Worm (Caenorhabditis elegans) whole organism, young adult: ENCODE data around the gene lsm-1.

Experiments used
- B0019.2 ChIP-seq: fragments of 200-800 bp; sonication (Bioruptor generic); conservative IDR thresholded peaks from 2 replicates; pipeline ENCODE4 v1.3.6; 2022; ENCODE audit warnings: missing genetic modification reagents, missing genetic modification characterization, missing compliant biosample characterization
- B0261.1 ChIP-seq: sonication (generic microtip); optimal IDR thresholded peaks from 2 replicates; lab custom pipeline; 2016; ENCODE audit warnings: mild to moderate bottlenecking, missing genetic modification characterization, moderate library complexity, missing compliant biosample characterization
- B0336.3 ChIP-seq: fragments of 200-800 bp; sonication (Bioruptor generic); IDR thresholded peaks from 2 replicates; pipeline ENCODE4 v1.3.6; 2022; ENCODE audit warnings: missing genetic modification characterization, missing compliant biosample characterization
- C17E4.6 ChIP-seq: fragments of 200-800 bp; sonication (Bioruptor generic); IDR thresholded peaks from 2 replicates; pipeline ENCODE4 v1.3.6; 2022; ENCODE audit warnings: missing genetic modification reagents, missing genetic modification characterization, missing compliant biosample characterization
- D2030.7 ChIP-seq: fragments of 200-800 bp; sonication (Bioruptor generic); IDR thresholded peaks from 2 replicates; pipeline ENCODE4 v1.3.6; 2022; ENCODE audit warnings: missing genetic modification reagents, missing genetic modification characterization, missing compliant biosample characterization
- F55B11.4 ChIP-seq: sonication (generic microtip); optimal IDR thresholded peaks from 2 replicates; lab custom pipeline; 2016; ENCODE audit warnings: missing compliant biosample characterization, missing genetic modification characterization, borderline replicate concordance; ENCODE audit not compliant: insufficient read depth
- F57C9.4 ChIP-seq: sonication (generic microtip); optimal IDR thresholded peaks from 2 replicates; lab custom pipeline; 2017; ENCODE audit warnings: mild to moderate bottlenecking, missing genetic modification characterization, missing compliant biosample characterization
- T26A5.8 ChIP-seq: sonication (generic microtip); optimal IDR thresholded peaks from 2 replicates; lab custom pipeline; 2016; ENCODE audit warnings: missing genetic modification characterization, missing compliant biosample characterization
- Y53G8AR.9 ChIP-seq: fragments of 200-800 bp; sonication (Bioruptor generic); conservative IDR thresholded peaks from 2 replicates; pipeline ENCODE4 v1.3.6; 2022; ENCODE audit warnings: missing genetic modification reagents, missing genetic modification characterization, missing compliant biosample characterization
- Y79H2A.3 ChIP-seq: fragments of 200-800 bp; sonication (Bioruptor generic); conservative IDR thresholded peaks from 2 replicates; pipeline ENCODE4 v1.3.6; 2022; ENCODE audit warnings: missing genetic modification reagents, missing genetic modification characterization, missing compliant biosample characterization
- ZK185.1 ChIP-seq: sonication (generic microtip); optimal IDR thresholded peaks from 2 replicates; lab custom pipeline; 2016; ENCODE audit warnings: mild to moderate bottlenecking, missing genetic modification characterization, missing compliant biosample characterization; ENCODE audit not compliant: poor library complexity, severe bottlenecking
- aptf-2 ChIP-seq: fragments of 200-800 bp; sonication (Bioruptor generic); conservative IDR thresholded peaks from 2 replicates; pipeline ENCODE4 v1.3.6; 2022; ENCODE audit warnings: missing genetic modification reagents, missing genetic modification characterization, missing compliant biosample characterization
- atf-7 ChIP-seq: sonication (generic microtip); optimal IDR thresholded peaks from 2 replicates; lab custom pipeline; 2017; ENCODE audit warnings: mild to moderate bottlenecking, missing genetic modification characterization, missing compliant biosample characterization
- attf-3 ChIP-seq: fragments of 200-800 bp; sonication (Bioruptor generic); conservative IDR thresholded peaks from 2 replicates; pipeline ENCODE4 v1.3.6; 2022; ENCODE audit warnings: missing genetic modification reagents, missing genetic modification characterization, missing compliant biosample characterization
- attf-5 ChIP-seq: fragments of 200-800 bp; sonication (Bioruptor generic); optimal IDR thresholded peaks from 2 replicates; lab custom pipeline; 2018; ENCODE audit warnings: mild to moderate bottlenecking, missing genetic modification characterization, missing compliant biosample characterization
- bed-1 ChIP-seq: fragments of 200-800 bp; sonication (Bioruptor generic); IDR thresholded peaks from 2 replicates; pipeline ENCODE4 v1.3.6; 2022; ENCODE audit warnings: missing genetic modification reagents, missing genetic modification characterization, missing compliant biosample characterization
- ceh-100 ChIP-seq: fragments of 200-800 bp; sonication (Bioruptor generic); IDR thresholded peaks from 2 replicates; pipeline ENCODE4 v1.3.6; 2022; ENCODE audit warnings: missing genetic modification reagents, missing genetic modification characterization, missing compliant biosample characterization
- ceh-91 ChIP-seq: fragments of 200-800 bp; sonication (Bioruptor generic); IDR thresholded peaks from 2 replicates; pipeline ENCODE4 v1.3.6; 2022; ENCODE audit warnings: missing genetic modification reagents, missing genetic modification characterization, missing compliant biosample characterization
- dpl-1 ChIP-seq: fragments of 150-350 bp; optimal IDR thresholded peaks from 2 replicates; lab custom pipeline; 2014; ENCODE audit warnings: missing biosample characterization, missing genetic modification reagents, missing genetic modification characterization
- egrh-3 ChIP-seq: fragments of 200-800 bp; sonication (Bioruptor generic); IDR thresholded peaks from 2 replicates; pipeline ENCODE4 v1.3.6; 2022; ENCODE audit warnings: missing genetic modification reagents, missing genetic modification characterization, missing compliant biosample characterization
- ekl-4 ChIP-seq: fragments of 200-800 bp; sonication (Bioruptor generic); IDR thresholded peaks from 2 replicates; pipeline ENCODE4 v1.3.6; 2022; ENCODE audit warnings: missing genetic modification reagents, missing genetic modification characterization, missing compliant biosample characterization
- ets-4 ChIP-seq: fragments of 200-800 bp; sonication (Bioruptor generic); optimal IDR thresholded peaks from 2 replicates; lab custom pipeline; 2018; ENCODE audit warnings: mild to moderate bottlenecking, missing genetic modification characterization, missing compliant biosample characterization
- hlh-26 ChIP-seq: fragments of 200-800 bp; sonication (Bioruptor generic); conservative IDR thresholded peaks from 2 replicates; pipeline ENCODE4 v1.3.6; 2022; ENCODE audit warnings: missing genetic modification reagents, missing genetic modification characterization, missing compliant biosample characterization
- hmg-1.2 ChIP-seq: fragments of 200-800 bp; sonication (Bioruptor generic); IDR thresholded peaks from 2 replicates; pipeline ENCODE4 v1.3.6; 2022; ENCODE audit warnings: missing genetic modification reagents, missing genetic modification characterization, missing compliant biosample characterization
- hmg-20 ChIP-seq: fragments of 200-800 bp; sonication (Bioruptor generic); IDR thresholded peaks from 2 replicates; pipeline ENCODE4 v1.3.6; 2022; ENCODE audit warnings: missing genetic modification reagents, missing genetic modification characterization, missing compliant biosample characterization
- let-526 ChIP-seq: fragments of 200-800 bp; sonication (Bioruptor generic); IDR thresholded peaks from 2 replicates; pipeline ENCODE4 v1.3.6; 2022; ENCODE audit warnings: missing genetic modification reagents, missing genetic modification characterization, missing compliant biosample characterization
- let-607 ChIP-seq, 2 experiments: fragments of 200-800 bp in 1 of 2; sonication (Bioruptor generic) in 1 of 2; sonication (generic microtip) in 1 of 2; optimal IDR thresholded peaks; 2 replicates each; lab custom pipeline; 2016 to 2018; ENCODE audit warnings: mild to moderate bottlenecking in 2 of 2, missing compliant biosample characterization in 2 of 2, missing genetic modification characterization in 2 of 2, moderate library complexity in 2 of 2, missing genotype in 1 of 2
- madf-3 ChIP-seq: fragments of 200-800 bp; sonication (Bioruptor generic); IDR thresholded peaks from 2 replicates; pipeline ENCODE4 v1.3.6; 2022; ENCODE audit warnings: missing genetic modification reagents, missing genetic modification characterization, missing compliant biosample characterization
- madf-6 ChIP-seq: fragments of 200-800 bp; sonication (Bioruptor generic); IDR thresholded peaks from 2 replicates; pipeline ENCODE4 v1.3.6; 2022; ENCODE audit warnings: missing genetic modification reagents, missing genetic modification characterization, missing compliant biosample characterization
- mel-28 ChIP-seq: sonication (generic microtip); optimal IDR thresholded peaks from 2 replicates; lab custom pipeline; 2016; ENCODE audit warnings: borderline replicate concordance, mild to moderate bottlenecking, missing genetic modification characterization, missing compliant biosample characterization
- nfya-1 ChIP-seq: sonication (generic microtip); optimal IDR thresholded peaks from 2 replicates; lab custom pipeline; 2017; ENCODE audit warnings: antibody characterized with exemption, missing compliant biosample characterization, missing genetic modification characterization, borderline replicate concordance; ENCODE audit not compliant: insufficient read depth
- nhr-90 ChIP-seq: sonication (generic microtip); optimal IDR thresholded peaks from 2 replicates; lab custom pipeline; 2016; ENCODE audit warnings: missing genotype, mild to moderate bottlenecking, missing genetic modification characterization, missing compliant biosample characterization
- pbrm-1 ChIP-seq: fragments of 200-800 bp; sonication (Bioruptor generic); IDR thresholded peaks from 2 replicates; pipeline ENCODE4 v1.3.6; 2022; ENCODE audit warnings: missing genetic modification reagents, missing genetic modification characterization, missing compliant biosample characterization
- pha-4 ChIP-seq: fragments of 150-350 bp; sonication (generic microtip); optimal IDR thresholded peaks from 2 replicates; lab custom pipeline; 2014; ENCODE audit warnings: missing biosample characterization, missing genetic modification reagents, missing genetic modification characterization
- rec-8 ChIP-seq, 2 experiments: sonication (generic microtip); optimal IDR thresholded peaks; 2 replicates each; lab custom pipeline; 2016; ENCODE audit warnings: mild to moderate bottlenecking in 2 of 2, missing genetic modification characterization in 2 of 2, missing genetic modification reagents in 2 of 2, missing genotype in 2 of 2, missing biosample characterization in 1 of 2, missing compliant biosample characterization in 1 of 2, moderate library complexity in 1 of 2
- sea-2 ChIP-seq: fragments of 200-800 bp; sonication (Bioruptor generic); IDR thresholded peaks from 2 replicates; pipeline ENCODE4 v1.3.6; 2022; ENCODE audit warnings: missing genetic modification characterization, missing compliant biosample characterization
- snpc-1.1 ChIP-seq: sonication (generic microtip); optimal IDR thresholded peaks from 2 replicates; lab custom pipeline; 2017; ENCODE audit warnings: missing genetic modification characterization, mild to moderate bottlenecking, missing compliant biosample characterization, antibody characterized with exemption, moderate library complexity, missing genotype, missing genetic modification reagents; ENCODE audit not compliant: insufficient read depth
- snpc-3.4 ChIP-seq: sonication (generic microtip); optimal IDR thresholded peaks from 2 replicates; lab custom pipeline; 2017; ENCODE audit warnings: missing genetic modification characterization, mild to moderate bottlenecking, missing compliant biosample characterization, antibody characterized with exemption, moderate library complexity, missing genotype, missing genetic modification reagents
- somi-1 ChIP-seq: fragments of 200-800 bp; sonication (Bioruptor generic); optimal IDR thresholded peaks from 2 replicates; lab custom pipeline; 2018; ENCODE audit warnings: mild to moderate bottlenecking, missing genetic modification characterization, missing compliant biosample characterization
- tlf-1 ChIP-seq: fragments of 200-800 bp; sonication (Bioruptor generic); optimal IDR thresholded peaks from 2 replicates; lab custom pipeline; 2018; ENCODE audit warnings: mild to moderate bottlenecking, missing genetic modification characterization, missing compliant biosample characterization
- unc-130 ChIP-seq: sonication (generic microtip); optimal IDR thresholded peaks from 2 replicates; lab custom pipeline; 2016; ENCODE audit warnings: missing genetic modification reagents, missing genetic modification characterization, missing compliant biosample characterization
- unc-62 ChIP-seq: fragments of 150-350 bp; optimal IDR thresholded peaks from 2 replicates; lab custom pipeline; 2014; ENCODE audit warnings: missing biosample characterization, missing genetic modification reagents, missing genetic modification characterization
- ztf-18 ChIP-seq: sonication (generic microtip); optimal IDR thresholded peaks from 2 replicates; lab custom pipeline; 2016; ENCODE audit warnings: missing genotype, mild to moderate bottlenecking, missing genetic modification characterization, missing compliant biosample characterization
- ztf-22 ChIP-seq: fragments of 200-800 bp; sonication (Bioruptor generic); optimal IDR thresholded peaks from 2 replicates; lab custom pipeline; 2018; ENCODE audit warnings: mild to moderate bottlenecking, missing genetic modification characterization, moderate library complexity, missing compliant biosample characterization
- ztf-28 ChIP-seq: fragments of 200-800 bp; sonication (Bioruptor generic); IDR thresholded peaks from 2 replicates; pipeline ENCODE4 v1.3.6; 2022; ENCODE audit warnings: missing genetic modification reagents, missing genetic modification characterization, missing compliant biosample characterization
- ztf-6 ChIP-seq: fragments of 200-800 bp; sonication (Bioruptor generic); IDR thresholded peaks from 2 replicates; pipeline ENCODE4 v1.3.6; 2022; ENCODE audit warnings: missing genetic modification reagents, missing genetic modification characterization, missing compliant biosample characterization

Gene lsm-1

DNA sequence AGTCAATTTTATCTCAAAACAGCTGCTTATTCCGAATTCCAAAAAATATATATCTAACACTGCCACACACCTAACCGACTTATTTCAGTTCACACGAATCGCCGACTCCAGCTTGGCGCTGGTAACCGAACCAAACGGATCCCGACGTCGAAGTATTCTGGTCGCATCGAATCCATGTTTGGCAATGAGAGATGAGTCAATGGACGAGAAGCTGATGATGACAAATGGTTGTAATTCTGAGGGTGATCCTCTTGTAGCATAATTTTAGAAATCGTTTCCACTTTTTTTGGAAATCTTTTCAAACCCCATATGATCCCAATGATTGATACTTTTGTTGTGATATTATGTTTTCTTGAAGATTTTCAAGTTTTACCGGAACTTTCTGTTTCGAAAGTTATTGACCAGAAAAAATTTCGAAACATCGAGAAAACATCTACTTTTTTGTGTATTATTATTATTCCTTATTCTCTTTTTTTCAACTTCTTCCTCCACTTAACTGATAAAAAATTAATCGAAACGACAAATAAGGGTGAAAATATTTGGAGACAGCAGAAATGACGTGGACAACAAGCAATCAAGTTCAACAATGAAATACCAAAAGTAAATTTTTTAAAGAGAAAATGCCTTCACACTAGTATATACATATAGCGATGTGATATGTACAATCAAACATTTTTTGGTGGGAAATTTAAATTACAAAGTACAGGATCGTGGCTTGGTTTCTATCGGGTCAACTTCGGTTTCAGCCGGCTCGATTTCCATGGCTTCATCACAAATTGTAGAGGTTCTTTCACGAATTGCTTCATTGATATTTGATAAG lies 23.3 kb downstream of the lsm-1 start (continued):
- TF ChIP-seq snpc-1.1 = no peak
- no peak for TF ChIP-seq somi-1 (GFP tag; lab: Kevin White, UChicago)
- no peak for TF ChIP-seq B0019.2 (GFP tag; lab: Robert Waterston, UW)
- TF ChIP-seq T26A5.8 (tag; lab: Kevin White, UChicago) = no peak
- peak; percentile 12 for TF ChIP-seq B0261.1
- TF ChIP-seq nfya-1 = no peak
- TF ChIP-seq F57C9.4 (tag; lab: Kevin White, UChicago) = no peak
- TF ChIP-seq F55B11.4 = no peak
- TF ChIP-seq madf-3 (GFP tag; lab: Robert Waterston, UW) = peak; percentile 77
- no peak for TF ChIP-seq rec-8 (tag; optimal IDR thresholded peaks at IDR 0.05; lab: Kevin White, UChicago)
- TF ChIP-seq unc-130 = no peak
- no peak for TF ChIP-seq hlh-26 (GFP tag; lab: Robert Waterston, UW)
- peak; percentile 73 for TF ChIP-seq ztf-22 (GFP tag; lab: Kevin White, UChicago)
- TF ChIP-seq dpl-1 = no peak
- TF ChIP-seq D2030.7 (GFP tag; lab: Robert Waterston, UW) = no peak
- TF ChIP-seq let-607 (tag; optimal IDR thresholded peaks at IDR 0.05; lab: Kevin White, UChicago) = peak; percentile 32 to 64
- TF ChIP-seq Y53G8AR.9 = peak; percentile 95
- TF ChIP-seq mel-28 (tag; lab: Kevin White, UChicago) = no peak
- no peak for TF ChIP-seq hmg-20 (GFP tag; lab: Robert Waterston, UW)
- TF ChIP-seq ztf-28 (GFP tag; lab: Robert Waterston, UW) = 0 out of 2 replicates have a peak, but pooled peaks have one; percentile 37
- TF ChIP-seq ZK185.1 = peak; percentile 10
- peak; percentile 95 for TF ChIP-seq B0336.3 (GFP tag; lab: Robert Waterston, UW)
- TF ChIP-seq atf-7 (tag; lab: Kevin White, UChicago) = peak; percentile 80
- no peak for TF ChIP-seq attf-3 (GFP tag; lab: Robert Waterston, UW)
- no peak for TF ChIP-seq pha-4 (tag; lab: Kevin White, UChicago)
- TF ChIP-seq sea-2 (GFP tag; lab: Robert Waterston, UW) = no peak
- no peak for TF ChIP-seq ekl-4 (GFP tag; lab: Robert Waterston, UW)
- TF ChIP-seq snpc-3.4 = no peak
- 0 out of 2 replicates have a peak, but pooled peaks have one; percentile 31 for TF ChIP-seq hmg-1.2 (GFP tag; lab: Robert Waterston, UW)
- TF ChIP-seq egrh-3 (GFP tag; lab: Robert Waterston, UW) = no peak
- peak; percentile 71 for TF ChIP-seq let-526 (GFP tag; lab: Robert Waterston, UW)
- TF ChIP-seq ceh-100 (GFP tag; lab: Robert Waterston, UW) = no peak
- TF ChIP-seq aptf-2 = no peak
- TF ChIP-seq bed-1 (GFP tag; lab: Robert Waterston, UW) = no peak
- no peak for TF ChIP-seq ztf-18 (tag; lab: Kevin White, UChicago)
- TF ChIP-seq unc-62 (GFP tag; lab: Kevin White, UChicago) = no peak
- TF ChIP-seq tlf-1 = peak; percentile 90
- no peak; the same call in 1 of the 2 replicates for TF ChIP-seq madf-6
- TF ChIP-seq pbrm-1 (GFP tag; lab: Robert Waterston, UW) = peak; percentile 70; the same call in 1 of the 2 replicates
- no peak for TF ChIP-seq ztf-6 (GFP tag; lab: Robert Waterston, UW)
- peak; percentile 12 for TF ChIP-seq ets-4 (GFP tag; lab: Kevin White, UChicago)
- peak; percentile 53 for TF ChIP-seq nhr-90 (tag; lab: Kevin White, UChicago)
- no peak for TF ChIP-seq C17E4.6 (GFP tag; lab: Robert Waterston, UW)
- TF ChIP-seq ceh-91 (GFP tag; lab: Robert Waterston, UW) = no peak
- TF ChIP-seq attf-5 (GFP tag; lab: Kevin White, UChicago) = peak; percentile 8
- no peak for TF ChIP-seq Y79H2A.3 (GFP tag; lab: Robert Waterston, UW)
